Worm (Caenorhabditis elegans) whole organism, L1 larva: ENCODE results near the gene R06F6.8.
A peak's percentile ranks its signal among the peaks of the same experiment; 100 is the strongest.

Experiments
- aha-1 ChIP-seq: fragments of 150-350 bp; optimal IDR thresholded peaks from 2 replicates; lab custom pipeline; 2014; ENCODE audit warnings: missing biosample characterization, missing genetic modification characterization
- aly-2 ChIP-seq: fragments of 150-350 bp; optimal IDR thresholded peaks from 2 replicates; lab custom pipeline; 2014; ENCODE audit warnings: missing biosample characterization, missing genetic modification characterization
- blmp-1 ChIP-seq: fragments of 150-350 bp; optimal IDR thresholded peaks from 2 replicates; lab custom pipeline; 2014; ENCODE audit warnings: missing biosample characterization, missing genetic modification characterization
- ceh-82 ChIP-seq, 3 experiments: fragments of 150-350 bp in 1 of 3; sonication (generic microtip) in 2 of 3; optimal IDR thresholded peaks; 2 replicates each; lab custom pipeline; 2014 to 2017; ENCODE audit warnings: missing biosample characterization in 3 of 3, missing genetic modification characterization in 3 of 3
- elt-2 ChIP-seq: sonication (generic microtip); optimal IDR thresholded peaks from 2 replicates; lab custom pipeline; 2016; ENCODE audit warnings: missing genetic modification characterization, mild to moderate bottlenecking, inconsistent platforms, missing compliant biosample characterization, missing genetic modification reagents
- jun-1 ChIP-seq: fragments of 150-350 bp; optimal IDR thresholded peaks from 2 replicates; lab custom pipeline; 2014; ENCODE audit warnings: missing biosample characterization, missing genetic modification reagents, missing genetic modification characterization
- lin-13 ChIP-seq: fragments of 150-350 bp; optimal IDR thresholded peaks from 2 replicates; lab custom pipeline; 2014; ENCODE audit warnings: missing biosample characterization, missing genetic modification reagents, missing genetic modification characterization
- mab-9 ChIP-seq: fragments of 200-800 bp; sonication (Bioruptor generic); IDR thresholded peaks from 2 replicates; pipeline ENCODE4 v1.3.6; 2022; ENCODE audit warnings: missing genetic modification reagents, missing genetic modification characterization, missing compliant biosample characterization
- nhr-237 ChIP-seq: fragments of 150-350 bp; optimal IDR thresholded peaks from 2 replicates; lab custom pipeline; 2014; ENCODE audit warnings: missing biosample characterization, missing genetic modification characterization
- nhr-28 ChIP-seq: fragments of 150-350 bp; optimal IDR thresholded peaks from 2 replicates; lab custom pipeline; 2014; ENCODE audit warnings: missing biosample characterization, missing genetic modification characterization
- snpc-4 ChIP-seq: fragments of 150-350 bp; optimal IDR thresholded peaks from 2 replicates; lab custom pipeline; 2014; ENCODE audit warnings: missing biosample characterization, missing genetic modification characterization
- unc-130 ChIP-seq: fragments of 150-350 bp; optimal IDR thresholded peaks from 2 replicates; lab custom pipeline; 2017; ENCODE audit warnings: missing biosample characterization, missing genetic modification characterization, inconsistent platforms
- ztf-11 ChIP-seq, 2 experiments: sonication (generic microtip); optimal IDR thresholded peaks; 2 replicates each; lab custom pipeline; 2016 to 2017; ENCODE audit warnings: missing genetic modification characterization in 2 of 2, missing biosample characterization in 1 of 2, missing compliant biosample characterization in 1 of 2

ce11 chrII:10820679-10821078 is 901 bp upstream of the R06F6.8 start, which contains the start of gene ech-4:
- no peak for TF ChIP-seq ztf-11 (tag; optimal IDR thresholded peaks at IDR 0.05; lab: Kevin White, UChicago)
- peak; percentile 16 for TF ChIP-seq blmp-1 (tag; lab: Kevin White, UChicago)
- no peak for TF ChIP-seq snpc-4
- no peak for TF ChIP-seq elt-2 (tag; lab: Kevin White, UChicago)
- no peak for TF ChIP-seq aha-1
- no peak for TF ChIP-seq ceh-82 (tag; optimal IDR thresholded peaks at IDR 0.05; lab: Kevin White, UChicago)
- no peak for TF ChIP-seq aly-2 (tag; lab: Kevin White, UChicago)
- no peak for TF ChIP-seq nhr-237 (tag; lab: Kevin White, UChicago)
- no peak for TF ChIP-seq mab-9 (GFP tag; lab: Robert Waterston, UW)
- no peak for TF ChIP-seq lin-13 (GFP tag; lab: Kevin White, UChicago)
- no peak for TF ChIP-seq nhr-28
- TF ChIP-seq jun-1 (tag; lab: Kevin White, UChicago), result no peak
- TF ChIP-seq unc-130 (tag; lab: Kevin White, UChicago), result no peak
